Worm (Caenorhabditis elegans) whole organism, L2 larva: ENCODE results near the gene T01C8.2.
A peak's percentile ranks its signal among the peaks of the same experiment; 100 is the strongest.

Source experiments
- C34F6.9 ChIP-seq: fragments of 150-350 bp; optimal IDR thresholded peaks from 2 replicates; lab custom pipeline; 2014; ENCODE audit warnings: missing biosample characterization, missing genetic modification characterization
- F13H6.1 ChIP-seq: sonication (generic microtip); optimal IDR thresholded peaks from 2 replicates; lab custom pipeline; 2016; ENCODE audit warnings: missing genetic modification characterization, missing compliant biosample characterization
- Y55F3AM.14 ChIP-seq: fragments of 200-800 bp; sonication (Bioruptor generic); optimal IDR thresholded peaks from 2 replicates; lab custom pipeline; 2018; ENCODE audit warnings: mild to moderate bottlenecking, missing genetic modification characterization, missing compliant biosample characterization
- ZK546.5 ChIP-seq: sonication (generic microtip); optimal IDR thresholded peaks from 2 replicates; lab custom pipeline; 2017; ENCODE audit warnings: missing biosample characterization, missing genetic modification characterization
- alr-1 ChIP-seq: fragments of 150-350 bp; optimal IDR thresholded peaks from 2 replicates; lab custom pipeline; 2014; ENCODE audit warnings: missing biosample characterization, missing genetic modification characterization
- ama-1 ChIP-seq: fragments of 150-350 bp; optimal IDR thresholded peaks from 2 replicates; lab custom pipeline; 2018; ENCODE audit warnings: inconsistent platforms
- blmp-1 ChIP-seq: sonication (generic microtip); optimal IDR thresholded peaks from 2 replicates; lab custom pipeline; 2017; ENCODE audit warnings: missing genetic modification characterization, mild to moderate bottlenecking, missing compliant biosample characterization, antibody characterized with exemption, moderate library complexity; ENCODE audit not compliant: insufficient read depth
- ceh-16 ChIP-seq: fragments of 150-350 bp; optimal IDR thresholded peaks from 2 replicates; lab custom pipeline; 2014; ENCODE audit warnings: missing biosample characterization, missing genetic modification characterization
- ceh-82 ChIP-seq: fragments of 150-350 bp; optimal IDR thresholded peaks from 2 replicates; lab custom pipeline; 2014; ENCODE audit warnings: missing biosample characterization, missing genetic modification characterization
- dmd-4 ChIP-seq: sonication (generic microtip); optimal IDR thresholded peaks from 2 replicates; lab custom pipeline; 2017; ENCODE audit warnings: missing biosample characterization, missing genetic modification characterization
- egl-27 ChIP-seq: sonication (generic microtip); optimal IDR thresholded peaks from 3 replicates; lab custom pipeline; 2017; ENCODE audit warnings: missing biosample characterization, missing genetic modification reagents, missing genetic modification characterization
- elt-1 ChIP-seq: fragments of 150-350 bp; optimal IDR thresholded peaks from 2 replicates; lab custom pipeline; 2014; ENCODE audit warnings: missing biosample characterization, missing genetic modification characterization
- elt-3 ChIP-seq: sonication (generic microtip); optimal IDR thresholded peaks from 2 replicates; lab custom pipeline; 2017; ENCODE audit warnings: missing biosample characterization, missing genetic modification characterization
- fos-1 ChIP-seq: fragments of 150-350 bp; optimal IDR thresholded peaks from 2 replicates; lab custom pipeline; 2014; ENCODE audit warnings: missing biosample characterization, missing genetic modification characterization
- lin-11 ChIP-seq: fragments of 150-350 bp; sonication (generic microtip); optimal IDR thresholded peaks from 2 replicates; lab custom pipeline; 2014; ENCODE audit warnings: missing biosample characterization, missing genetic modification characterization, inconsistent platforms, mixed read lengths
- lin-13 ChIP-seq: fragments of 150-350 bp; optimal IDR thresholded peaks from 2 replicates; lab custom pipeline; 2014; ENCODE audit warnings: missing biosample characterization, missing genetic modification reagents, missing genetic modification characterization
- lin-39 ChIP-seq: fragments of 150-350 bp; optimal IDR thresholded peaks from 2 replicates; lab custom pipeline; 2014; ENCODE audit warnings: missing biosample characterization, missing genetic modification reagents, missing genetic modification characterization
- lsy-2 ChIP-seq, 2 experiments: fragments of 150-350 bp in 1 of 2; sonication (generic microtip) in 1 of 2; optimal IDR thresholded peaks; 2 replicates each; lab custom pipeline; 2014 to 2017; ENCODE audit warnings: missing biosample characterization in 2 of 2, missing genetic modification characterization in 2 of 2
- nhr-10 ChIP-seq: sonication (generic microtip); optimal IDR thresholded peaks from 2 replicates; lab custom pipeline; 2017; ENCODE audit warnings: missing biosample characterization, missing genetic modification characterization
- nhr-11 ChIP-seq: fragments of 150-350 bp; optimal IDR thresholded peaks from 2 replicates; lab custom pipeline; 2014; ENCODE audit warnings: missing biosample characterization, missing genetic modification characterization
- nhr-12 ChIP-seq: fragments of 150-350 bp; optimal IDR thresholded peaks from 2 replicates; lab custom pipeline; 2014; ENCODE audit warnings: missing biosample characterization, missing genetic modification characterization
- nhr-129 ChIP-seq: fragments of 150-350 bp; optimal IDR thresholded peaks from 2 replicates; lab custom pipeline; 2014; ENCODE audit warnings: missing biosample characterization, missing genetic modification characterization
- nhr-23 ChIP-seq: fragments of 150-350 bp; optimal IDR thresholded peaks from 2 replicates; lab custom pipeline; 2014; ENCODE audit warnings: missing biosample characterization, missing genetic modification reagents, missing genetic modification characterization
- nhr-237 ChIP-seq: fragments of 150-350 bp; optimal IDR thresholded peaks from 2 replicates; lab custom pipeline; 2014; ENCODE audit warnings: missing biosample characterization, missing genetic modification characterization
- nhr-25 ChIP-seq: fragments of 150-350 bp; sonication (generic microtip); optimal IDR thresholded peaks from 3 replicates; lab custom pipeline; 2014; ENCODE audit warnings: missing biosample characterization, missing genetic modification characterization
- nhr-6 ChIP-seq: fragments of 150-350 bp; optimal IDR thresholded peaks from 2 replicates; lab custom pipeline; 2014; ENCODE audit warnings: missing biosample characterization, missing genetic modification characterization
- sem-4 ChIP-seq: fragments of 150-350 bp; optimal IDR thresholded peaks from 2 replicates; lab custom pipeline; 2014; ENCODE audit warnings: missing biosample characterization, missing genetic modification reagents, missing genetic modification characterization
- skn-1 ChIP-seq: sonication (generic microtip); optimal IDR thresholded peaks from 2 replicates; lab custom pipeline; 2017; ENCODE audit warnings: missing biosample characterization, missing genetic modification characterization
- sma-3 ChIP-seq: sonication (generic microtip); optimal IDR thresholded peaks from 2 replicates; lab custom pipeline; 2016; ENCODE audit warnings: missing genetic modification reagents, missing genetic modification characterization, missing compliant biosample characterization
- sma-9 ChIP-seq, 2 experiments: fragments of 150-350 bp in 1 of 2; sonication (generic microtip) in 1 of 2; optimal IDR thresholded peaks; 2 replicates each; lab custom pipeline; 2014 to 2016; ENCODE audit warnings: missing genetic modification characterization in 2 of 2, mild to moderate bottlenecking in 1 of 2, missing biosample characterization in 1 of 2, missing compliant biosample characterization in 1 of 2, missing genetic modification reagents in 1 of 2, moderate library complexity in 1 of 2
- snpc-4 ChIP-seq: fragments of 150-350 bp; optimal IDR thresholded peaks from 2 replicates; lab custom pipeline; 2014; ENCODE audit warnings: missing biosample characterization, missing genetic modification characterization
- unc-39 ChIP-seq: fragments of 150-350 bp; optimal IDR thresholded peaks from 2 replicates; lab custom pipeline; 2014; ENCODE audit warnings: missing biosample characterization, missing genetic modification characterization
- unc-55 ChIP-seq: fragments of 150-350 bp; sonication (generic microtip); optimal IDR thresholded peaks from 3 replicates; lab custom pipeline; 2014; ENCODE audit warnings: missing biosample characterization, missing genetic modification reagents, missing genetic modification characterization
- unc-62 ChIP-seq: fragments of 150-350 bp; optimal IDR thresholded peaks from 2 replicates; lab custom pipeline; 2014; ENCODE audit warnings: missing biosample characterization, missing genetic modification reagents, missing genetic modification characterization
- zag-1 ChIP-seq: fragments of 150-350 bp; optimal IDR thresholded peaks from 2 replicates; lab custom pipeline; 2014; ENCODE audit warnings: missing biosample characterization, missing genetic modification characterization
- ztf-1 ChIP-seq: fragments of 200-800 bp; sonication (Bioruptor generic); conservative IDR thresholded peaks from 2 replicates; pipeline ENCODE4 v1.3.6; 2022; ENCODE audit warnings: missing genetic modification characterization, missing compliant biosample characterization
- ztf-4 ChIP-seq: fragments of 150-350 bp; optimal IDR thresholded peaks from 2 replicates; lab custom pipeline; 2014; ENCODE audit warnings: missing biosample characterization, missing genetic modification characterization

Gene T01C8.2

DNA sequence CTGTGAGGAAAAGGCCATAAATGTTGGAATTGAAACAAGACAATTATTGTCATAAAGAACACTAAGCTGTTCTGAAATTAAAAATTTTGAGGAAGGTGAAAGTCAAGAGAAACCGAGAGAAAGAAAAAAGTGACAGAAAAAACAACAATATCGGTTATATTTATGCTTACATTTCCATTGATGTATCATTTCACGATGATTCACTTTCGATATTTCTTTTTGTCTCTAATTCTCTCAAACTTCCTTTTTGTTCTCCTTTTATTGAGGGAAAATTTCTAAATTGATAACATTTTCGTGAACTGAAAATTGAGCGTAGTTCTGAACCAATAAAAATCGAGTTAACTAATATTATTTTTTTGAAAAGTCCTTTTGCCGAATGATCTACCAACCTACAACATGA is 28.7 kb downstream of the T01C8.2 start:
- TF ChIP-seq ztf-4 (tag; lab: Kevin White, UChicago) (no peak), unc-39 (tag; lab: Kevin White, UChicago) (no peak), fos-1 (tag; lab: Kevin White, UChicago) (peak; percentile 84), nhr-25 (tag; lab: Kevin White, UChicago) (peak; percentile 18), lin-11 (tag; lab: Kevin White, UChicago) (no peak), nhr-11 (tag; lab: Kevin White, UChicago) (no peak), lin-13 (GFP tag; lab: Kevin White, UChicago) (no peak), zag-1 (no peak), ama-1 (lab: Kevin White, UChicago) (no peak), nhr-237 (no peak), blmp-1 (tag; lab: Kevin White, UChicago) (peak; percentile 4), C34F6.9 (tag; lab: Kevin White, UChicago) (no peak), unc-62 (GFP tag; lab: Kevin White, UChicago) (no peak)

DNA sequence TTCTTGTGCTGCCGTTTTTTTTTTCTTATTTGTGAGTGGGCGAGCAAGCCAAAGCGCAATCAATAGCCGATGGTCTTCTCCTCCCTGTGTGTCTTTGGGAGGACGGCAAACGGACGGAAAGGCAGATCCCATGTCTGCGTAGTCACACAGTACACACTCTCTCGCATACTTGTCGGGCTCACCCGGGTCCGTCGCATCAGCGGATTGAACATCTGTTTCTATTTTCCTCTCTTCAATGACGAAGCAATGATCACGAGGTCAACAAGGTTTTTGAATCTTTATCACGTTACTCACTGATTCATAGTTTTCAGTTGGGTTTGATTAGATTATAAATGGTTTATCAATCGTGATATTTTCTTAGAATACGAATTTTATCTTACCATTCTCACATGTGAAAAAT is 29.3 kb downstream of the T01C8.2 start:
- no peak for TF ChIP-seq ceh-16
- peak; percentile 57 for TF ChIP-seq F13H6.1 (tag; lab: Kevin White, UChicago)
- no peak for TF ChIP-seq Y55F3AM.14 (GFP tag; lab: Kevin White, UChicago)
- no peak for TF ChIP-seq ZK546.5
- no peak for TF ChIP-seq unc-62 (GFP tag; lab: Kevin White, UChicago)
- no peak for TF ChIP-seq ceh-82
- TF ChIP-seq lin-39 (tag; lab: Kevin White, UChicago), result no peak
- TF ChIP-seq snpc-4, result no peak
- peak; percentile 6 for TF ChIP-seq fos-1 (tag; lab: Kevin White, UChicago)
- TF ChIP-seq nhr-129, result peak; percentile 52
- no peak for TF ChIP-seq sma-3
- peak; percentile 54 for TF ChIP-seq sma-9 (GFP tag; optimal IDR thresholded peaks at IDR 0.05; lab: Kevin White, UChicago)
- no peak for TF ChIP-seq sma-9 (tag; optimal IDR thresholded peaks at IDR 0.05; lab: Kevin White, UChicago)
- TF ChIP-seq lsy-2 (tag; optimal IDR thresholded peaks at IDR 0.05; lab: Kevin White, UChicago), result peak in 1 of 2 experiments; percentile 31

DNA sequence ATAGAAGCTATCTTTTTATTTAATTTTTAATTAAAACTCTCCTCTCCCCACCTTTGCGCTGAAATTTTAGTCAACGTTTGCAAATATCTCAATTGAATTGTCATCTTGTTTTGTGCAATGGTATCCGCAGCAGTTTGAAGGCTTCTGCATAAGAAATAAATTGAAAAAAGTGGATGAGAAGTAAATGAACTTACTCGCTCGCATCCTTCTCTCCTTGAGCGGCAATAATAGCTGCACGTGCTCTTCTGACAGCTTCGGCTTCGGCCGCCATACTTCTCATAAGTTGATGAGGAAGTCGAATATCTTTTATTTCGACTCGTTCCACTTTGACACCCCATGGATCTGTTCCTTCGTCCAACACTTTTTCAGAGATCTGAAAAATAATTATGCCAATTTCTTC is 30.6 kb downstream of the T01C8.2 start:
- TF ChIP-seq lin-11 (tag; lab: Kevin White, UChicago), result no peak
- no peak for TF ChIP-seq nhr-12 (tag; lab: Kevin White, UChicago)
- TF ChIP-seq nhr-10, result no peak
- TF ChIP-seq unc-55 (GFP tag; lab: Kevin White, UChicago), result no peak
- TF ChIP-seq ztf-4 (tag; lab: Kevin White, UChicago), result no peak
- TF ChIP-seq elt-1, result no peak
- TF ChIP-seq unc-62 (GFP tag; lab: Kevin White, UChicago), result no peak
- TF ChIP-seq elt-3 (tag; lab: Kevin White, UChicago), result no peak
- TF ChIP-seq blmp-1 (tag; lab: Kevin White, UChicago), result no peak
- TF ChIP-seq egl-27 (tag; lab: Kevin White, UChicago), result no peak
- no peak for TF ChIP-seq alr-1 (tag; lab: Kevin White, UChicago)
- no peak for TF ChIP-seq zag-1
- TF ChIP-seq sma-3, result no peak
- no peak for TF ChIP-seq sem-4 (tag; lab: Kevin White, UChicago)
- no peak for TF ChIP-seq C34F6.9 (tag; lab: Kevin White, UChicago)
- TF ChIP-seq ceh-82, result no peak
- no peak for TF ChIP-seq nhr-11 (tag; lab: Kevin White, UChicago)
- TF ChIP-seq nhr-23 (tag; lab: Kevin White, UChicago), result no peak
- no peak for TF ChIP-seq lsy-2 (tag; optimal IDR thresholded peaks at IDR 0.05; lab: Kevin White, UChicago)
- TF ChIP-seq ceh-16, result no peak

DNA sequence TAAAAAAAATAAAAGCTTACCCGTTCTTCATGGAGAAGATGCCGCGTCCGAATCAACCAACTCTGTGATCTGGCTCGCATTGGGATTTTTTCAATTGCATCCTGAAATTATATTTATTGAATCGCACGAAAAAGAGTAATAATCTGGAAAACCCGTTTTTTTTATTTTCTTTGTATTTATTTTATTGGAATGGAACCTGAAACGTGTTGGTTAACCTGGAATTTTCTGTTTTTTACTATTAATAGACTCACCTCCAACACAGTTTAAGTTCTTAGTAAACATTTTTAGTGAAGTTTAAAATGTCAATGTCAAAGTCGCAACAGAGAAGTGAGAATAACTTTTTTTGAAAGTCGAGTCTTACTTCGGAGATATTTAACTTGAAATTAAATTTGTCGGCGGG is 32.0 kb downstream of the T01C8.2 start:
- no peak for TF ChIP-seq sma-3
- TF ChIP-seq nhr-10, result no peak
- no peak for TF ChIP-seq ZK546.5
- no peak for TF ChIP-seq blmp-1 (tag; lab: Kevin White, UChicago)
- TF ChIP-seq lsy-2 (tag; optimal IDR thresholded peaks at IDR 0.05; lab: Kevin White, UChicago), result no peak
- TF ChIP-seq ceh-16, result no peak
- no peak for TF ChIP-seq zag-1
- no peak for TF ChIP-seq dmd-4
- TF ChIP-seq skn-1 (tag; lab: Kevin White, UChicago), result no peak
- TF ChIP-seq nhr-25 (tag; lab: Kevin White, UChicago), result no peak
- no peak for TF ChIP-seq nhr-12 (tag; lab: Kevin White, UChicago)
- no peak for TF ChIP-seq Y55F3AM.14 (GFP tag; lab: Kevin White, UChicago)
- no peak for TF ChIP-seq elt-3 (tag; lab: Kevin White, UChicago)
- TF ChIP-seq F13H6.1 (tag; lab: Kevin White, UChicago), result no peak
- TF ChIP-seq nhr-6 (tag; lab: Kevin White, UChicago), result no peak
- no peak for TF ChIP-seq ztf-4 (tag; lab: Kevin White, UChicago)
- no peak for TF ChIP-seq ztf-1 (GFP tag; lab: Robert Waterston, UW)
